Worm (Caenorhabditis elegans) whole organism, L1 larva: ENCODE measurements around the gene ndub-6.

Source experiments
- C16A3.4 ChIP-seq: fragments of 150-350 bp; optimal IDR thresholded peaks from 2 replicates; lab custom pipeline; 2014; ENCODE audit warnings: missing biosample characterization, missing genetic modification characterization
- aly-2 ChIP-seq: fragments of 150-350 bp; optimal IDR thresholded peaks from 2 replicates; lab custom pipeline; 2014; ENCODE audit warnings: missing biosample characterization, missing genetic modification characterization
- ama-1 ChIP-seq: fragments of 150-350 bp; optimal IDR thresholded peaks from 2 replicates; lab custom pipeline; 2014
- blmp-1 ChIP-seq: fragments of 150-350 bp; optimal IDR thresholded peaks from 2 replicates; lab custom pipeline; 2014; ENCODE audit warnings: missing biosample characterization, missing genetic modification characterization
- ceh-63 ChIP-seq: fragments of 200-800 bp; sonication (Bioruptor generic); optimal IDR thresholded peaks from 2 replicates; lab custom pipeline; 2018; ENCODE audit warnings: mild to moderate bottlenecking, missing genetic modification characterization, missing compliant biosample characterization
- ceh-88 ChIP-seq: fragments of 200-800 bp; sonication (Bioruptor generic); IDR thresholded peaks from 2 replicates; pipeline ENCODE4 v1.3.6; 2022; ENCODE audit warnings: missing genetic modification characterization, missing compliant biosample characterization
- ceh-90 ChIP-seq: sonication (generic microtip); optimal IDR thresholded peaks from 2 replicates; lab custom pipeline; 2016; ENCODE audit warnings: missing genetic modification characterization, missing compliant biosample characterization
- ces-1 ChIP-seq: fragments of 150-350 bp; optimal IDR thresholded peaks from 2 replicates; lab custom pipeline; 2014; ENCODE audit warnings: missing biosample characterization, missing genetic modification reagents, missing genetic modification characterization
- dpl-1 ChIP-seq, 3 experiments: fragments of 150-350 bp in 2 of 3; sonication (generic microtip) in 1 of 3; optimal IDR thresholded peaks; 2 replicates each; lab custom pipeline; 2014 to 2017; ENCODE audit warnings: missing biosample characterization in 3 of 3, missing genetic modification characterization in 3 of 3, missing genetic modification reagents in 3 of 3
- dsc-1 ChIP-seq: sonication (generic microtip); optimal IDR thresholded peaks from 2 replicates; lab custom pipeline; 2016; ENCODE audit warnings: mild to moderate bottlenecking, missing genetic modification characterization, missing compliant biosample characterization
- efl-3 ChIP-seq: fragments of 200-800 bp; sonication (Bioruptor generic); optimal IDR thresholded peaks from 2 replicates; lab custom pipeline; 2018; ENCODE audit warnings: mild to moderate bottlenecking, missing genetic modification characterization, missing compliant biosample characterization
- elt-3 ChIP-seq, 6 experiments: fragments of 150-350 bp in 1 of 6; sonication (generic microtip); optimal IDR thresholded peaks; 2 replicates each; lab custom pipeline; 2017 to 2018; ENCODE audit warnings: missing biosample characterization in 6 of 6, missing genetic modification characterization in 6 of 6, inconsistent platforms in 1 of 6
- fkh-10 ChIP-seq: sonication (generic microtip); optimal IDR thresholded peaks from 2 replicates; lab custom pipeline; 2017; ENCODE audit warnings: missing biosample characterization, missing genetic modification reagents, missing genetic modification characterization
- fkh-4 ChIP-seq: sonication (generic microtip); optimal IDR thresholded peaks from 2 replicates; lab custom pipeline; 2016; ENCODE audit warnings: missing compliant biosample characterization, missing genetic modification characterization, borderline replicate concordance
- fkh-8 ChIP-seq: sonication (generic microtip); optimal IDR thresholded peaks from 2 replicates; lab custom pipeline; 2016; ENCODE audit warnings: mild to moderate bottlenecking, missing genetic modification characterization, missing compliant biosample characterization
- fos-1 ChIP-seq: fragments of 150-350 bp; optimal IDR thresholded peaks from 2 replicates; lab custom pipeline; 2014; ENCODE audit warnings: missing biosample characterization, missing genetic modification characterization
- hpl-2 ChIP-seq: fragments of 150-350 bp; optimal IDR thresholded peaks from 2 replicates; lab custom pipeline; 2014; ENCODE audit warnings: missing biosample characterization, missing genetic modification reagents, missing genetic modification characterization
- lin-13 ChIP-seq: fragments of 150-350 bp; optimal IDR thresholded peaks from 2 replicates; lab custom pipeline; 2014; ENCODE audit warnings: missing biosample characterization, missing genetic modification reagents, missing genetic modification characterization
- lin-15B ChIP-seq: fragments of 150-350 bp; sonication (generic microtip); optimal IDR thresholded peaks from 3 replicates; lab custom pipeline; 2014; ENCODE audit warnings: missing biosample characterization, missing genetic modification characterization
- lin-35 ChIP-seq, 2 experiments: fragments of 150-350 bp; optimal IDR thresholded peaks; 2 replicates each; lab custom pipeline; 2014; ENCODE audit warnings: missing biosample characterization in 2 of 2, missing genetic modification characterization in 2 of 2, missing genetic modification reagents in 2 of 2
- lir-3 ChIP-seq: sonication (generic microtip); optimal IDR thresholded peaks from 2 replicates; lab custom pipeline; 2016; ENCODE audit warnings: mild to moderate bottlenecking, missing genetic modification characterization, moderate library complexity, missing compliant biosample characterization; ENCODE audit not compliant: poor library complexity
- lsy-2 ChIP-seq, 2 experiments: fragments of 150-350 bp; optimal IDR thresholded peaks; 2 replicates each; lab custom pipeline; 2014; ENCODE audit warnings: missing biosample characterization in 2 of 2, missing genetic modification characterization in 2 of 2
- mdl-1 ChIP-seq, 2 experiments: fragments of 150-350 bp; optimal IDR thresholded peaks; 2 replicates each; lab custom pipeline; 2014 to 2017; ENCODE audit warnings: missing biosample characterization in 2 of 2, missing genetic modification characterization in 2 of 2, inconsistent platforms in 1 of 2
- mef-2 ChIP-seq: fragments of 150-350 bp; optimal IDR thresholded peaks from 2 replicates; lab custom pipeline; 2014; ENCODE audit warnings: missing biosample characterization, missing genetic modification characterization
- mep-1 ChIP-seq: fragments of 150-350 bp; optimal IDR thresholded peaks from 2 replicates; lab custom pipeline; 2014; ENCODE audit warnings: missing biosample characterization, missing genetic modification characterization
- nhr-11 ChIP-seq: fragments of 150-350 bp; optimal IDR thresholded peaks from 2 replicates; lab custom pipeline; 2014; ENCODE audit warnings: missing biosample characterization, missing genetic modification characterization
- nhr-19 ChIP-seq: fragments of 200-800 bp; sonication (Bioruptor generic); conservative IDR thresholded peaks from 2 replicates; pipeline ENCODE4 v1.3.6; 2022; ENCODE audit warnings: missing genetic modification characterization, missing compliant biosample characterization
- nhr-20 ChIP-seq: sonication (generic microtip); optimal IDR thresholded peaks from 2 replicates; lab custom pipeline; 2016; ENCODE audit warnings: mild to moderate bottlenecking, missing genetic modification characterization, missing compliant biosample characterization
- nhr-28 ChIP-seq: fragments of 150-350 bp; optimal IDR thresholded peaks from 2 replicates; lab custom pipeline; 2014; ENCODE audit warnings: missing biosample characterization, missing genetic modification characterization
- nhr-47 ChIP-seq: sonication (generic microtip); optimal IDR thresholded peaks from 2 replicates; lab custom pipeline; 2016; ENCODE audit warnings: mild to moderate bottlenecking, missing genetic modification characterization, moderate library complexity, missing compliant biosample characterization
- nhr-71 ChIP-seq: sonication (generic microtip); optimal IDR thresholded peaks from 2 replicates; lab custom pipeline; 2016; ENCODE audit warnings: mild to moderate bottlenecking, missing genetic modification characterization, moderate library complexity, missing compliant biosample characterization
- nhr-77 ChIP-seq: fragments of 150-350 bp; optimal IDR thresholded peaks from 2 replicates; lab custom pipeline; 2014; ENCODE audit warnings: missing biosample characterization, missing genetic modification characterization
- nhr-84 ChIP-seq: sonication (generic microtip); optimal IDR thresholded peaks from 2 replicates; lab custom pipeline; 2017; ENCODE audit warnings: missing biosample characterization, missing genetic modification characterization
- nhr-85 ChIP-seq: sonication (generic microtip); peaks from one replicate; lab custom pipeline; 2016; ENCODE audit warnings: missing genetic modification characterization, inconsistent platforms, missing compliant biosample characterization
- nhr-90 ChIP-seq: sonication (generic microtip); optimal IDR thresholded peaks from 2 replicates; lab custom pipeline; 2016; ENCODE audit warnings: mild to moderate bottlenecking, missing genetic modification characterization, missing compliant biosample characterization; ENCODE audit not compliant: poor library complexity
- pqm-1 ChIP-seq: sonication (generic microtip); optimal IDR thresholded peaks from 3 replicates; lab custom pipeline; 2017; ENCODE audit warnings: missing biosample characterization, missing genetic modification characterization
- snpc-4 ChIP-seq: fragments of 150-350 bp; optimal IDR thresholded peaks from 2 replicates; lab custom pipeline; 2014; ENCODE audit warnings: missing biosample characterization, missing genetic modification characterization
- sox-4 ChIP-seq: sonication (generic microtip); optimal IDR thresholded peaks from 2 replicates; lab custom pipeline; 2016; ENCODE audit warnings: missing genetic modification characterization, missing compliant biosample characterization
- tbx-2 ChIP-seq: sonication (generic microtip); optimal IDR thresholded peaks from 2 replicates; lab custom pipeline; 2016; ENCODE audit warnings: missing genetic modification characterization, missing compliant biosample characterization
- tlp-1 ChIP-seq: fragments of 150-350 bp; optimal IDR thresholded peaks from 2 replicates; lab custom pipeline; 2014; ENCODE audit warnings: missing biosample characterization, missing genetic modification characterization
- unc-62 ChIP-seq: fragments of 150-350 bp; optimal IDR thresholded peaks from 2 replicates; lab custom pipeline; 2014; ENCODE audit warnings: missing biosample characterization, missing genetic modification reagents, missing genetic modification characterization
- unc-98 ChIP-seq: fragments of 200-800 bp; sonication (Bioruptor generic); IDR thresholded peaks from 2 replicates; pipeline ENCODE4 v1.3.6; 2022; ENCODE audit warnings: missing genetic modification characterization, missing compliant biosample characterization
- zag-1 ChIP-seq: fragments of 150-350 bp; optimal IDR thresholded peaks from 2 replicates; lab custom pipeline; 2014; ENCODE audit warnings: missing biosample characterization, missing genetic modification characterization
- zip-4 ChIP-seq: fragments of 200-800 bp; sonication (Bioruptor generic); optimal IDR thresholded peaks from 2 replicates; lab custom pipeline; 2018; ENCODE audit warnings: mild to moderate bottlenecking, missing genetic modification characterization, moderate library complexity, missing compliant biosample characterization
- ztf-4 ChIP-seq: fragments of 150-350 bp; optimal IDR thresholded peaks from 2 replicates; lab custom pipeline; 2014; ENCODE audit warnings: missing biosample characterization, missing genetic modification characterization

The ndub-6 gene

DNA sequence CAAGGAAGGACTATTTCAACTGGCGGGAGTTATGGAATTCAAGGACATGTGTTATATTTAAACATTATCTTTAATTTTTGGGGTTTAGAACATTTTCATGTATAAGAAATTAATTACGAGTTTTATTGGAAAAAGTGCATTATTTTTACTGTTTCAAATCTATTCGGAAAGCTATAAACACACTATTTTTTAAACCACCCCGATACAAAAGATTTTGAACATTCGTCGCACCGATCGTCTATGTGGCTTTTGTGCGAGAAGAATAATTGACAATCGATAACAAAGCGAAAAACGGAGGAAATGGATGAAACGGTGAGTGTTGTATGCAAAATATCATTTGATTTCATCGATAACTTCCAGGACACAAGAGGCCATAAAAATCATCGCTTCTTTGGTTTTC, 12.8 kb downstream of the ndub-6 start, which contains the start of gene ZK809.9:
Gene ZK809.9, plus strand, starts transcription at position 301 of the 400 bp plus-strand sequence.
- TF ChIP-seq ces-1 (GFP tag; lab: Kevin White, UChicago) (no peak), lir-3 (tag; lab: Kevin White, UChicago) (no peak), nhr-90 (tag; lab: Kevin White, UChicago) (no peak), mdl-1 (tag; optimal IDR thresholded peaks at IDR 0.05; lab: Kevin White, UChicago) (no peak), lsy-2 (tag; optimal IDR thresholded peaks at IDR 0.05; lab: Kevin White, UChicago) (no peak), mef-2 (no peak), nhr-84 (tag; lab: Kevin White, UChicago) (no peak), lin-15B (tag; lab: Kevin White, UChicago) (no peak), blmp-1 (no peak), ceh-63 (GFP tag; lab: Kevin White, UChicago) (no peak), aly-2 (no peak), nhr-71 (tag; lab: Kevin White, UChicago) (no peak), fos-1 (tag; lab: Kevin White, UChicago) (no peak), fkh-10 (GFP tag; lab: Kevin White, UChicago) (no peak), snpc-4 (tag; lab: Kevin White, UChicago) (no peak), tlp-1 (tag; lab: Kevin White, UChicago) (no peak), nhr-20 (tag; lab: Kevin White, UChicago) (no peak), sox-4 (no peak), efl-3 (GFP tag; lab: Kevin White, UChicago) (no peak), fkh-8 (tag; lab: Kevin White, UChicago) (no peak)

DNA sequence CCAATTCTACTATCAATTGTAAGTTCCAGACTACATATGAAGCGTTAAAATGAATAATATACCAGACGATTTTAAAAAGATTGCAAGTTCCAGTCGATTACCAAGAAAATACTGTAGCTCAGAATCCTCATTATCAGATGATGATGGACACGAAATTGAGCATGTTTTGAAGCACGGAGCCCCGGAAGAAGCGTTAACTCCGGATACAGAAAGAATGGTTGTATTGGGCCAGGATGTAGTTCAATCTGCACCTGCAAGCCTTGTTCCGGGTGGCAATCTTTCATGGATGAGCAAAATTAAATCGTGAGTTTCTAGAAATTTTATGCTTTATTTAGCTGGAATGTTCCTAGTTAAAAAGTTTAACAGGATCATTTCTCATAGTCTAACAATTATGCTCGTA, 15.8 kb downstream of the ndub-6 start, which contains the start of gene atg-4.2:
Gene atg-4.2, plus strand, starts transcription at position 24 of the 400 bp plus-strand sequence.
- TF ChIP-seq unc-62 (no peak), nhr-71 (tag; lab: Kevin White, UChicago) (no peak), hpl-2 (GFP tag; lab: Kevin White, UChicago) (no peak)

DNA sequence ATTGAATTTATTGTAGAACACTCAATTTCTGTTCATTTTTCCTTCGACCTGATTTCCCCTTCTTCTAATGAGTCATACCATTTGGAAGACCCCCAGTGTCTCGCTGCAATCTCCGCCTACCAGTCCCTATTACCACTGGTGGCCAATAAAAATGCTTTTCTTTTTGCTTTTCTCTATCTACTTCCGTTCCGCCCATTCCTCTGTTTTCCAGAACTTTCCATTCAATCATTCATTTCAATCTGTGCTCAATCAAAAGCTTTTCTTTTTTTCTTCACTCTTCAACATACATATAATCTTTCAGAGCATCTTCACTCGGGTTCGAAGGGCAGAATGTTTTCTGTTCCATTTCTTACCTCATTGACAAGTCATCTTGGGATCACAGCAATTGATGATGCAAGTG, 21.3 kb downstream of the ndub-6 start, which contains the start of gene inx-8:
Gene inx-8, plus strand, starts transcription at position 301 of the 400 bp plus-strand sequence.
- TF ChIP-seq mep-1 (tag; lab: Kevin White, UChicago): no peak
- TF ChIP-seq hpl-2 (GFP tag; lab: Kevin White, UChicago): no peak
- TF ChIP-seq ama-1 (lab: Kevin White, UChicago): no peak
- no peak for TF ChIP-seq nhr-28 (tag; lab: Kevin White, UChicago)
- TF ChIP-seq zag-1 (tag; lab: Kevin White, UChicago): no peak
- no peak for TF ChIP-seq dpl-1 (GFP tag; optimal IDR thresholded peaks at IDR 0.05; lab: Kevin White, UChicago)
- TF ChIP-seq C16A3.4 (tag; lab: Kevin White, UChicago): no peak
- TF ChIP-seq dsc-1: no peak
- TF ChIP-seq nhr-71 (tag; lab: Kevin White, UChicago): no peak
- no peak for TF ChIP-seq fkh-4 (tag; lab: Kevin White, UChicago)
- no peak for TF ChIP-seq nhr-19 (GFP tag; lab: Robert Waterston, UW)
- TF ChIP-seq ceh-90 (tag; lab: Kevin White, UChicago): no peak

DNA sequence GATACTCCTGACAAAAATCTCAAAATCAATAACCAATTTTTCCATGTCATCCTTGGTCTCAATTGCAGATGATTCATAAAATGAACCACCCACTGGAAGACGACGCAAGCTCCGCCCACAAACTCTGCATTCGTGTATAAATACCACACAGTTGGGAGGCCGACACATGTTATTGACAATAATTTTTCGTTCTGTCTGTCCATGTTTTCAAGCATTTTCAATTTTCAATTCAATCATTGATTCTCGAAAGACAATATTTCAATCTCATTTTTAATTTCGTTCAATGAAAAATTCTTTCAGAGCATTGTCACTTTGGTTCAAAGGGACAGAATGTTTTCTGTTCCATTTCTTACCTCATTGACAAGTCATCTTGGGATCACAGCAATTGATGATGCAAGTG, 23.9 kb downstream of the ndub-6 start, which contains the start of gene inx-9:
Gene inx-9, plus strand, starts transcription at position 301 of the 400 bp plus-strand sequence.
- TF ChIP-seq mep-1 (tag; lab: Kevin White, UChicago): no peak
- no peak for TF ChIP-seq C16A3.4 (tag; lab: Kevin White, UChicago)
- TF ChIP-seq nhr-11 (tag; lab: Kevin White, UChicago): no peak
- TF ChIP-seq nhr-90 (tag; lab: Kevin White, UChicago): no peak
- TF ChIP-seq ceh-88 (GFP tag; lab: Robert Waterston, UW): no peak
- no peak for TF ChIP-seq tbx-2
- TF ChIP-seq ztf-4 (tag; lab: Kevin White, UChicago): no peak
- no peak for TF ChIP-seq lin-35 (GFP tag; optimal IDR thresholded peaks at IDR 0.05; lab: Kevin White, UChicago)
- TF ChIP-seq fkh-10 (GFP tag; lab: Kevin White, UChicago): no peak
- no peak for TF ChIP-seq elt-3 (tag; optimal IDR thresholded peaks at IDR 0.05; lab: Kevin White, UChicago)
- no peak for TF ChIP-seq pqm-1 (tag; lab: Kevin White, UChicago)
- no peak for TF ChIP-seq nhr-85 (tag; lab: Kevin White, UChicago)
- TF ChIP-seq lin-13: no peak
- TF ChIP-seq unc-98 (GFP tag; lab: Robert Waterston, UW): no peak
- TF ChIP-seq nhr-47 (tag; lab: Kevin White, UChicago): no peak
- no peak for TF ChIP-seq zip-4
- no peak for TF ChIP-seq nhr-77
- no peak for TF ChIP-seq mef-2
- no peak for TF ChIP-seq fkh-4 (tag; lab: Kevin White, UChicago)
